Worm (Caenorhabditis elegans) whole organism, late embryonic: ENCODE measurements around the gene dnj-19.

ENCODE experiments used
- F13H6.1 ChIP-seq: sonication (generic microtip); optimal IDR thresholded peaks from 2 replicates; lab custom pipeline; 2016; ENCODE audit warnings: missing genetic modification characterization, missing compliant biosample characterization
- K02D7.2 ChIP-seq: sonication (generic microtip); optimal IDR thresholded peaks from 2 replicates; lab custom pipeline; 2017; ENCODE audit warnings: mild to moderate bottlenecking, missing genetic modification characterization, missing compliant biosample characterization
- K09A11.1 ChIP-seq: sonication (generic microtip); optimal IDR thresholded peaks from 2 replicates; lab custom pipeline; 2017; ENCODE audit warnings: antibody characterized with exemption, mild to moderate bottlenecking, missing genetic modification characterization, missing compliant biosample characterization; ENCODE audit not compliant: insufficient read depth
- T23F11.4 ChIP-seq: fragments of 200-800 bp; sonication (Bioruptor generic); optimal IDR thresholded peaks from 2 replicates; lab custom pipeline; 2018; ENCODE audit warnings: mild to moderate bottlenecking, missing genetic modification characterization, missing compliant biosample characterization
- Y22D7AL.16 ChIP-seq: sonication (generic microtip); optimal IDR thresholded peaks from 2 replicates; lab custom pipeline; 2016; ENCODE audit warnings: missing genetic modification characterization, missing compliant biosample characterization
- ahr-1 ChIP-seq: sonication (generic microtip); optimal IDR thresholded peaks from 2 replicates; lab custom pipeline; 2016; ENCODE audit warnings: missing genetic modification characterization, missing compliant biosample characterization
- ceh-14 ChIP-seq: sonication (generic microtip); optimal IDR thresholded peaks from 2 replicates; lab custom pipeline; 2016; ENCODE audit warnings: missing genotype, missing genetic modification characterization, missing compliant biosample characterization
- ceh-22 ChIP-seq: sonication (generic microtip); optimal IDR thresholded peaks from 2 replicates; lab custom pipeline; 2017; ENCODE audit warnings: missing biosample characterization, missing genetic modification characterization
- ceh-24 ChIP-seq: sonication (generic microtip); optimal IDR thresholded peaks from 2 replicates; lab custom pipeline; 2016; ENCODE audit warnings: mild to moderate bottlenecking, missing genetic modification characterization, missing compliant biosample characterization
- ceh-30 ChIP-seq: fragments of 150-350 bp; optimal IDR thresholded peaks from 2 replicates; lab custom pipeline; 2014; ENCODE audit warnings: missing biosample characterization, missing genetic modification characterization
- ceh-31 ChIP-seq: sonication (generic microtip); optimal IDR thresholded peaks from 2 replicates; lab custom pipeline; 2016; ENCODE audit warnings: missing genetic modification characterization, missing compliant biosample characterization
- ceh-45 ChIP-seq: fragments of 200-800 bp; sonication (Bioruptor generic); IDR thresholded peaks from 2 replicates; pipeline ENCODE4 v1.3.6; 2022; ENCODE audit warnings: missing genetic modification reagents, missing genetic modification characterization, missing compliant biosample characterization
- ceh-6 ChIP-seq: fragments of 200-800 bp; sonication (Bioruptor generic); optimal IDR thresholded peaks from 2 replicates; lab custom pipeline; 2018; ENCODE audit warnings: mild to moderate bottlenecking, missing genetic modification characterization, missing compliant biosample characterization
- che-1 ChIP-seq: sonication (generic microtip); optimal IDR thresholded peaks from 2 replicates; lab custom pipeline; 2016; ENCODE audit warnings: mild to moderate bottlenecking, missing genetic modification characterization, missing compliant biosample characterization
- elt-4 ChIP-seq: sonication (generic microtip); optimal IDR thresholded peaks from 2 replicates; lab custom pipeline; 2016; ENCODE audit warnings: missing genetic modification characterization, missing compliant biosample characterization
- ets-4 ChIP-seq: sonication (generic microtip); optimal IDR thresholded peaks from 2 replicates; lab custom pipeline; 2016; ENCODE audit warnings: missing genetic modification characterization, missing compliant biosample characterization
- fax-1 ChIP-seq: sonication (generic microtip); optimal IDR thresholded peaks from 2 replicates; lab custom pipeline; 2016; ENCODE audit warnings: missing genotype, missing genetic modification characterization, missing compliant biosample characterization
- fkh-10 ChIP-seq: fragments of 150-350 bp; optimal IDR thresholded peaks from 2 replicates; lab custom pipeline; 2014; ENCODE audit warnings: missing biosample characterization, missing genetic modification reagents, missing genetic modification characterization
- fkh-6 ChIP-seq: sonication (generic microtip); optimal IDR thresholded peaks from 2 replicates; lab custom pipeline; 2016; ENCODE audit warnings: missing genetic modification characterization, missing compliant biosample characterization
- gmeb-2 ChIP-seq: sonication (generic microtip); optimal IDR thresholded peaks from 2 replicates; lab custom pipeline; 2016; ENCODE audit warnings: missing genetic modification characterization, inconsistent platforms, missing compliant biosample characterization
- hlh-30 ChIP-seq: sonication (generic microtip); optimal IDR thresholded peaks from 2 replicates; lab custom pipeline; 2017; ENCODE audit warnings: antibody characterized with exemption, missing genetic modification characterization, missing compliant biosample characterization; ENCODE audit not compliant: insufficient read depth
- hlh-8 ChIP-seq: sonication (generic microtip); optimal IDR thresholded peaks from 2 replicates; lab custom pipeline; 2016; ENCODE audit warnings: missing genotype, missing genetic modification characterization, missing compliant biosample characterization
- madf-2 ChIP-seq: sonication (generic microtip); optimal IDR thresholded peaks from 2 replicates; lab custom pipeline; 2017; ENCODE audit warnings: missing genetic modification characterization, missing compliant biosample characterization
- nfya-1 ChIP-seq: sonication (generic microtip); optimal IDR thresholded peaks from 2 replicates; lab custom pipeline; 2017; ENCODE audit warnings: missing genetic modification characterization, mild to moderate bottlenecking, missing compliant biosample characterization, antibody characterized with exemption, moderate library complexity
- pag-3 ChIP-seq: sonication (generic microtip); optimal IDR thresholded peaks from 2 replicates; lab custom pipeline; 2016; ENCODE audit warnings: missing compliant biosample characterization, missing genetic modification characterization, borderline replicate concordance
- pha-2 ChIP-seq: sonication (generic microtip); optimal IDR thresholded peaks from 2 replicates; lab custom pipeline; 2017; ENCODE audit warnings: mild to moderate bottlenecking, missing genetic modification characterization, missing compliant biosample characterization
- pha-4 ChIP-seq: fragments of 150-350 bp; optimal IDR thresholded peaks from 2 replicates; lab custom pipeline; 2018; ENCODE audit warnings: missing biosample characterization, missing genetic modification reagents, missing genetic modification characterization
- pqm-1 ChIP-seq: sonication (generic microtip); optimal IDR thresholded peaks from 2 replicates; lab custom pipeline; 2016; ENCODE audit warnings: missing genetic modification characterization, missing compliant biosample characterization
- pros-1 ChIP-seq: fragments of 150-350 bp; optimal IDR thresholded peaks from 2 replicates; lab custom pipeline; 2014; ENCODE audit warnings: missing biosample characterization, missing genetic modification reagents, missing genetic modification characterization
- ref-2 ChIP-seq: sonication (generic microtip); optimal IDR thresholded peaks from 2 replicates; lab custom pipeline; 2016; ENCODE audit warnings: missing genetic modification characterization, missing compliant biosample characterization
- rnt-1 ChIP-seq: sonication (generic microtip); optimal IDR thresholded peaks from 2 replicates; lab custom pipeline; 2016; ENCODE audit warnings: missing genetic modification characterization, missing compliant biosample characterization
- sdc-2 ChIP-seq: sonication (generic microtip); optimal IDR thresholded peaks from 2 replicates; lab custom pipeline; 2016; ENCODE audit warnings: missing genotype, missing genetic modification characterization, missing compliant biosample characterization
- sox-2 ChIP-seq: fragments of 200-800 bp; sonication (Bioruptor generic); IDR thresholded peaks from 2 replicates; pipeline ENCODE4 v1.3.6; 2022; ENCODE audit warnings: missing genetic modification reagents, missing genetic modification characterization, missing compliant biosample characterization
- syd-9 ChIP-seq: sonication (generic microtip); optimal IDR thresholded peaks from 2 replicates; lab custom pipeline; 2016; ENCODE audit warnings: mild to moderate bottlenecking, missing genetic modification characterization, moderate library complexity, missing compliant biosample characterization
- tbx-7 ChIP-seq: sonication (generic microtip); optimal IDR thresholded peaks from 2 replicates; lab custom pipeline; 2016; ENCODE audit warnings: missing genotype, missing genetic modification characterization, missing compliant biosample characterization
- ttx-3 ChIP-seq: sonication (generic microtip); optimal IDR thresholded peaks from 2 replicates; lab custom pipeline; 2016; ENCODE audit warnings: missing genetic modification reagents, missing genetic modification characterization, missing compliant biosample characterization
- unc-42 ChIP-seq: sonication (generic microtip); optimal IDR thresholded peaks from 2 replicates; lab custom pipeline; 2016; ENCODE audit warnings: missing genotype, missing genetic modification characterization, missing compliant biosample characterization
- unc-55 ChIP-seq: sonication (generic microtip); optimal IDR thresholded peaks from 2 replicates; lab custom pipeline; 2017; ENCODE audit warnings: missing biosample characterization, missing genetic modification reagents, missing genetic modification characterization

dnj-19 gene

DNA sequence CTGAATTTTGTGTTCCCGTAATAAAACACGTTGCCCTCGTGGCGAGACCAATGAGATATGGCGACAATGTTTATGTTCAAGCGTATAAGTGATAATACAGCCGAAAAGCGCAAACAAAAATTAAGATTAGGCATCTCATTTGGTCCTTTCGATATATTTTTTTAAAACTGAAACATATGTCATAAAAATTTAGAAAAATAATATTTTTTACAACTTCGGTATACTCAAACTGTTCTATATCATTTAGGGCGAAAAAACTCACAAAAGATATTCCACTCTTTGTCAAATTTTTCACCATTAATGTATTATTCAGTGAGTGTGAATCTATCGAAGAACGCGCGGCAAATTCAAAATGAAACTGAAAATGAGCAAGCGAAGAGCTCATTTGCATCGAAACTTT lies 33.8 kb upstream of the dnj-19 start, which contains the start of gene cft-1:
TSS of gene cft-1 (plus strand) at position 301 of the 400 bp plus-strand sequence.
- TF ChIP-seq nfya-1 (tag; lab: Kevin White, UChicago) (no peak), pha-2 (tag; lab: Kevin White, UChicago) (no peak), T23F11.4 (GFP tag; lab: Kevin White, UChicago) (no peak), fkh-6 (tag; lab: Kevin White, UChicago) (no peak), ceh-45 (GFP tag; lab: Robert Waterston, UW) (no peak), F13H6.1 (tag; lab: Kevin White, UChicago) (no peak)

DNA sequence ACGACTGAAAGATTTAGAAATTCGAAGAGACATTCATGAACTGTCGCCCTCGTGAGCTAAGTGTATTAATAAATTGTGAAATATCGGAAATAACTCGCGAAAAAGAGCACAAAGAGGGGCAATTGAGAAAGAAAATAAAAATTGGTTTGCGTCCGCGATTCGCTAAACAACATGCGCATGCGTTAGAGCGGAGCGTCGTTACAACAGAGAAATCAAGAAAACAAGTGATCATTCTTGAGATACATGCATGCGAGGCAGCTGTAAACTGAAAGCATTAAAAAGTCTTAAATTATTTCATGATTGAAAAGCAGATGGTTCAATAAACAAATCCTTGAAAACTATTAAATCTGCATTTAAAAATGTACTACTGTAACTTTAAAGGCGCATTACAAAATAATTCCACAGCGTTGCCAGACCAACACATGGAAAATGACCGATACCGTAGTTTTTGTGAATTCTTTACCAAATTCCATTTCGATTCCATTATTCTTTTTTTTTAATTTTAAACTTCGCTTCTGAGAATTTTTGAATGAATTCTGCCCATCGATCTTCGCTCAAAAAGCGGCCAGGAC lies 31.7 kb upstream of the dnj-19 start, which contains the start of the genes cox-16 and syp-2:
TSS of gene cox-16 (minus strand) at position 4 of the 572 bp plus-strand sequence.
TSS of gene syp-2 (plus strand) at position 248 of the 572 bp plus-strand sequence.
- TF ChIP-seq rnt-1 = no peak
- no peak for TF ChIP-seq K02D7.2 (tag; lab: Kevin White, UChicago)
- no peak for TF ChIP-seq pqm-1
- TF ChIP-seq pha-4 (tag; lab: Kevin White, UChicago) = no peak
- TF ChIP-seq elt-4 = no peak
- TF ChIP-seq ahr-1 (tag; lab: Kevin White, UChicago) = no peak
- no peak for TF ChIP-seq fkh-6 (tag; lab: Kevin White, UChicago)
- TF ChIP-seq, all 69 proteins: peak for 0

DNA sequence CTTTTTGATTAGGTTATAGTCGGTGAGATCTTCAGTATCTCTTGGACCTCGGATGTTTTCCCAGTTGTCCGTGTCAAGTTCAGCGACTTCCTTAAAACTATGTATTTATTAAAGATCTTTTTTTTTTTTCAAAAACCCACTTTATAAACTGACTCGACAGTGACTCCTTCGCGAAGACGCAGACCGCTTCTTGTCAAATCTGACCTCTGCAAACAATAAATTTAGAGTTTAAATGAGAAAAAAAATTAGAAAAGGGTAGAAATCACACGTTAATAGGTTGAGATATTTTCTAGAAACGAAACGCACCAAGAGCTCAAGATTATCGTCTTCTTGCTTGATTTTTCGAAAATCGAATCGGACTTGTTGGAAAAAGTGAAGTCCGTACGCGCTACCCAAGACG lies 31.1 kb upstream of the dnj-19 start, which contains the start of gene C24G6.8:
TSS of gene C24G6.8 (minus strand) at position 101 of the 400 bp plus-strand sequence.
- TF ChIP-seq ceh-31 (tag; lab: Kevin White, UChicago) (no peak), K02D7.2 (tag; lab: Kevin White, UChicago) (no peak), K09A11.1 (tag; lab: Kevin White, UChicago) (no peak), gmeb-2 (tag; lab: Kevin White, UChicago) (no peak), ceh-14 (tag; lab: Kevin White, UChicago) (no peak), Y22D7AL.16 (tag; lab: Kevin White, UChicago) (no peak), unc-55 (GFP tag; lab: Kevin White, UChicago) (no peak), F13H6.1 (tag; lab: Kevin White, UChicago) (no peak), tbx-7 (tag; lab: Kevin White, UChicago) (no peak), hlh-8 (no peak), madf-2 (tag; lab: Kevin White, UChicago) (no peak), unc-42 (tag; lab: Kevin White, UChicago) (no peak), ets-4 (no peak), fkh-10 (GFP tag; lab: Kevin White, UChicago) (no peak), sdc-2 (no peak)

DNA sequence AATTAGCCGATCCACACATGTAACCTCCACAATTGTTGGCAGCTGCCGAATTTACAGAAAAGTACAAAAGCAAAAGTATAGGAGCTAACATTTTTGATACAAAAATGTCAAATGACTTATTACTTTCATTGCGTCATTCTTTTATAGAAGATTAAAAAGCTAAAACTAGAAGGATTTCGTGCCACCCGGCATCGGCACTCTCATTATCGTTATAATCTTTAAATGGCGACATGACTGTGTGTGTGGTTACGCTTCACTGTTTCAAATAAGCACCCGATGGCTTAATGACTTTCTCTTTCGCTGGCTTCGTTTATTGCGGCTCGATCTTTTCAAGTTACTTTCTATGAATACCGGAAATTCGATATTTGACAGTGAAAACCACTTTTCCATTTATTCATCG lies 29.1 kb upstream of the dnj-19 start, which contains the start of gene grl-1:
TSS of gene grl-1 (minus strand) at position 101 of the 400 bp plus-strand sequence.
- TF ChIP-seq ceh-22 (no peak), ceh-30 (tag; lab: Kevin White, UChicago) (no peak), sox-2 (GFP tag; lab: Robert Waterston, UW) (no peak), syd-9 (tag; lab: Kevin White, UChicago) (no peak), K09A11.1 (tag; lab: Kevin White, UChicago) (no peak), ceh-24 (tag; lab: Kevin White, UChicago) (no peak), unc-42 (tag; lab: Kevin White, UChicago) (no peak), pros-1 (tag; lab: Kevin White, UChicago) (no peak), unc-55 (GFP tag; lab: Kevin White, UChicago) (no peak), gmeb-2 (tag; lab: Kevin White, UChicago) (no peak), fax-1 (tag; lab: Kevin White, UChicago) (no peak), pha-4 (tag; lab: Kevin White, UChicago) (no peak), ttx-3 (no peak), pag-3 (tag; lab: Kevin White, UChicago) (no peak), che-1 (no peak), ceh-6 (GFP tag; lab: Kevin White, UChicago) (no peak), ref-2 (tag; lab: Kevin White, UChicago) (no peak), nfya-1 (tag; lab: Kevin White, UChicago) (no peak), ets-4 (no peak), hlh-30 (tag; lab: Kevin White, UChicago) (no peak)
